Fruit fly (Drosophila melanogaster) whole organism, embryonic: ENCODE data around the gene CG43693.

Source experiments
- Abd-B ChIP-seq: fragments of 200-800 bp; sonication (Bioruptor generic); optimal IDR thresholded peaks from 2 replicates; lab custom pipeline; 2018; ENCODE audit warnings: missing biosample characterization, mild to moderate bottlenecking, missing genetic modification characterization, moderate library complexity
- Adf1 ChIP-seq: fragments of 200-800 bp; sonication (Bioruptor generic); IDR thresholded peaks from 2 replicates; pipeline ENCODE4 v1.3.6; 2022; ENCODE audit warnings: missing biosample characterization, missing genetic modification characterization
- Atf6 ChIP-seq: fragments of 200-800 bp; sonication (Bioruptor generic); IDR thresholded peaks from 2 replicates; pipeline ENCODE4 v1.3.6; 2022; ENCODE audit warnings: missing biosample characterization, missing genetic modification characterization
- Bgb ChIP-seq: fragments of 200-800 bp; sonication (Bioruptor generic); IDR thresholded peaks from 2 replicates; pipeline ENCODE4 v1.3.6; 2022; ENCODE audit warnings: missing biosample characterization, missing genetic modification characterization; ENCODE audit not compliant: partially characterized antibody
- CG11398 ChIP-seq: fragments of 200-800 bp; sonication (Bioruptor generic); optimal IDR thresholded peaks from 2 replicates; lab custom pipeline; 2016; ENCODE audit warnings: missing biosample characterization, missing genetic modification characterization
- CG12104 ChIP-seq: fragments of 200-800 bp; sonication (Bioruptor generic); optimal IDR thresholded peaks from 3 replicates; lab custom pipeline; 2016; ENCODE audit warnings: missing biosample characterization, missing genetic modification characterization
- CG13287 ChIP-seq: fragments of 200-800 bp; sonication (Bioruptor generic); IDR thresholded peaks from 2 replicates; pipeline ENCODE4 v1.3.6; 2022; ENCODE audit warnings: missing biosample characterization, missing genetic modification characterization; ENCODE audit not compliant: partially characterized antibody
- CG16863 ChIP-seq: fragments of 200-800 bp; sonication (Bioruptor generic); optimal IDR thresholded peaks from 3 replicates; lab custom pipeline; 2016; ENCODE audit warnings: missing biosample characterization, missing genetic modification characterization
- CG17829 ChIP-seq: fragments of 200-800 bp; optimal IDR thresholded peaks from 2 replicates; lab custom pipeline; 2019; ENCODE audit warnings: missing biosample characterization, mild to moderate bottlenecking, missing genetic modification characterization, moderate library complexity
- CG18599 ChIP-seq: fragments of 200-800 bp; sonication (Bioruptor generic); optimal IDR thresholded peaks from 3 replicates; lab custom pipeline; 2017; ENCODE audit warnings: missing biosample characterization, missing genetic modification characterization, mild to moderate bottlenecking, moderate library complexity, missing genetic modification reagents
- CG18619 ChIP-seq: fragments of 200-800 bp; sonication (Bioruptor generic); optimal IDR thresholded peaks from 3 replicates; lab custom pipeline; 2017; ENCODE audit warnings: missing biosample characterization, mild to moderate bottlenecking, missing genetic modification characterization
- CG2129 ChIP-seq: fragments of 200-800 bp; sonication (Bioruptor generic); IDR thresholded peaks from 2 replicates; pipeline ENCODE4 v1.3.6; 2022; ENCODE audit warnings: missing biosample characterization, missing genetic modification characterization; ENCODE audit not compliant: partially characterized antibody
- CG2202 ChIP-seq: fragments of 200-800 bp; sonication (Bioruptor generic); optimal IDR thresholded peaks from 2 replicates; lab custom pipeline; 2018; ENCODE audit warnings: missing biosample characterization, mild to moderate bottlenecking, missing genetic modification characterization
- CG31441 ChIP-seq: fragments of 200-800 bp; sonication (Bioruptor generic); IDR thresholded peaks from 2 replicates; pipeline ENCODE4 v1.3.6; 2022; ENCODE audit warnings: missing biosample characterization, missing genetic modification characterization
- CG4328 ChIP-seq: fragments of 200-800 bp; sonication (Bioruptor generic); optimal IDR thresholded peaks from 3 replicates; lab custom pipeline; 2017; ENCODE audit warnings: missing biosample characterization, missing genetic modification reagents, missing genetic modification characterization
- CG5245 ChIP-seq: fragments of 200-800 bp; sonication (Bioruptor generic); optimal IDR thresholded peaks from 3 replicates; lab custom pipeline; 2016; ENCODE audit warnings: missing biosample characterization, missing genetic modification characterization
- E2f1 ChIP-seq: fragments of 200-800 bp; sonication (Bioruptor generic); IDR thresholded peaks from 2 replicates; pipeline ENCODE4 v1.3.6; 2022; ENCODE audit warnings: missing biosample characterization, missing genetic modification characterization
- Fer1 ChIP-seq: fragments of 200-800 bp; sonication (Bioruptor generic); optimal IDR thresholded peaks from 2 replicates; lab custom pipeline; 2017; ENCODE audit warnings: missing biosample characterization, mild to moderate bottlenecking, missing genetic modification characterization
- Fer3 ChIP-seq: fragments of 200-800 bp; sonication (Bioruptor generic); optimal IDR thresholded peaks from 2 replicates; lab custom pipeline; 2018; ENCODE audit warnings: missing biosample characterization, mild to moderate bottlenecking, missing genetic modification characterization, moderate library complexity
- GATAe ChIP-seq: fragments of 200-800 bp; sonication (Bioruptor generic); conservative IDR thresholded peaks from 2 replicates; pipeline ENCODE4 v1.3.6; 2022; ENCODE audit warnings: missing biosample characterization, missing genetic modification characterization
- Kr ChIP-seq: fragments of 200-800 bp; sonication (Bioruptor generic); optimal IDR thresholded peaks from 2 replicates; lab custom pipeline; 2017; ENCODE audit warnings: missing biosample characterization, mild to moderate bottlenecking, missing genetic modification characterization
- Meics ChIP-seq: fragments of 200-800 bp; sonication (Bioruptor generic); optimal IDR thresholded peaks from 2 replicates; lab custom pipeline; 2017; ENCODE audit warnings: missing biosample characterization, mild to moderate bottlenecking, missing genetic modification characterization
- NFAT ChIP-seq: fragments of 200-800 bp; sonication (Bioruptor generic); IDR thresholded peaks from 2 replicates; pipeline ENCODE4 v1.3.6; 2022; ENCODE audit warnings: missing biosample characterization, missing genetic modification characterization
- Oaz ChIP-seq: fragments of 200-800 bp; sonication (Bioruptor generic); IDR thresholded peaks from 2 replicates; pipeline ENCODE4 v1.3.6; 2022; ENCODE audit warnings: missing biosample characterization, missing genetic modification characterization
- PHDP ChIP-seq: fragments of 200-800 bp; sonication (Bioruptor generic); optimal IDR thresholded peaks from 3 replicates; lab custom pipeline; 2018; ENCODE audit warnings: missing biosample characterization, mild to moderate bottlenecking, missing genetic modification characterization, moderate library complexity
- Six4 ChIP-seq: fragments of 200-800 bp; sonication (Bioruptor generic); optimal IDR thresholded peaks from 2 replicates; lab custom pipeline; 2016; ENCODE audit warnings: missing biosample characterization, missing genetic modification characterization
- Stat92E ChIP-seq, 3 experiments: fragments of >200 bp in 2 of 3; fragments of 200-800 bp in 1 of 3; sonication (Bioruptor generic) in 1 of 3; optimal IDR thresholded peaks; 2 replicates each; lab custom pipeline; 2017 to 2019; ENCODE audit warnings: missing biosample characterization in 3 of 3, missing genetic modification characterization in 3 of 3, mild to moderate bottlenecking in 1 of 3, moderate library complexity in 1 of 3
- ci ChIP-seq: fragments of 200-800 bp; sonication (Bioruptor generic); IDR thresholded peaks from 3 replicates; pipeline ENCODE4 v1.3.6; 2022; ENCODE audit warnings: missing biosample characterization, missing genetic modification characterization
- da ChIP-seq: fragments of 200-800 bp; sonication (Bioruptor generic); optimal IDR thresholded peaks from 2 replicates; lab custom pipeline; 2016; ENCODE audit warnings: missing biosample characterization, missing genetic modification characterization
- ewg ChIP-seq: fragments of 200-800 bp; sonication (Bioruptor generic); optimal IDR thresholded peaks from 3 replicates; lab custom pipeline; 2017; ENCODE audit warnings: mild to moderate bottlenecking, missing biosample characterization, missing genetic modification reagents, missing genetic modification characterization
- fd102C ChIP-seq: fragments of 200-800 bp; sonication (Bioruptor generic); optimal IDR thresholded peaks from 2 replicates; lab custom pipeline; 2018; ENCODE audit warnings: missing biosample characterization, mild to moderate bottlenecking, missing genetic modification characterization, moderate library complexity
- gce ChIP-seq: fragments of 200-800 bp; sonication (Bioruptor generic); IDR thresholded peaks from 3 replicates; pipeline ENCODE4 v1.3.6; 2022; ENCODE audit warnings: missing biosample characterization, missing genetic modification characterization
- gcm ChIP-seq: fragments of 200-800 bp; sonication (Bioruptor generic); optimal IDR thresholded peaks from 2 replicates; lab custom pipeline; 2019; ENCODE audit warnings: missing biosample characterization, mild to moderate bottlenecking, missing genetic modification characterization, moderate library complexity
- grn ChIP-seq: fragments of 200-800 bp; sonication (Bioruptor generic); optimal IDR thresholded peaks from 3 replicates; lab custom pipeline; 2017; ENCODE audit warnings: missing biosample characterization, missing genetic modification characterization
- gro ChIP-seq: fragments of 200-800 bp; sonication (Bioruptor generic); optimal IDR thresholded peaks from 2 replicates; lab custom pipeline; 2016; ENCODE audit warnings: missing biosample characterization, missing genetic modification characterization
- gsb ChIP-seq: fragments of 200-800 bp; sonication (Bioruptor generic); IDR thresholded peaks from 2 replicates; pipeline ENCODE4 v1.3.6; 2022; ENCODE audit warnings: missing biosample characterization, missing genetic modification characterization
- hth ChIP-seq: fragments of >200 bp; optimal IDR thresholded peaks from 2 replicates; lab custom pipeline; 2017; ENCODE audit warnings: inconsistent platforms
- lmd ChIP-seq: fragments of 200-800 bp; sonication (Bioruptor generic); IDR thresholded peaks from 2 replicates; pipeline ENCODE4 v1.3.6; 2022; ENCODE audit warnings: missing biosample characterization, missing genetic modification characterization
- maf-S ChIP-seq: fragments of 200-800 bp; sonication (Bioruptor generic); optimal IDR thresholded peaks from 2 replicates; lab custom pipeline; 2016; ENCODE audit warnings: missing biosample characterization, missing genetic modification characterization
- mirr ChIP-seq: fragments of 200-800 bp; sonication (Bioruptor generic); optimal IDR thresholded peaks from 3 replicates; lab custom pipeline; 2018; ENCODE audit warnings: missing biosample characterization, mild to moderate bottlenecking, missing genetic modification characterization
- nau ChIP-seq: fragments of 200-800 bp; sonication (Bioruptor generic); optimal IDR thresholded peaks from 3 replicates; lab custom pipeline; 2017; ENCODE audit warnings: missing biosample characterization, mild to moderate bottlenecking, missing genetic modification characterization, missing genetic modification reagents
- nmo ChIP-seq: fragments of 200-800 bp; sonication (Bioruptor generic); optimal IDR thresholded peaks from 2 replicates; lab custom pipeline; 2018; ENCODE audit warnings: missing biosample characterization, mild to moderate bottlenecking, missing genetic modification characterization, moderate library complexity
- pfk ChIP-seq: fragments of 200-800 bp; sonication (Bioruptor generic); optimal IDR thresholded peaks from 2 replicates; lab custom pipeline; 2018; ENCODE audit warnings: missing biosample characterization, mild to moderate bottlenecking, missing genetic modification characterization, moderate library complexity
- schlank ChIP-seq: fragments of 200-800 bp; sonication (Bioruptor generic); optimal IDR thresholded peaks from 2 replicates; lab custom pipeline; 2018; ENCODE audit warnings: missing biosample characterization, mild to moderate bottlenecking, missing genetic modification characterization
- tgo ChIP-seq: fragments of 200-800 bp; sonication (Bioruptor generic); IDR thresholded peaks from 3 replicates; pipeline ENCODE4 v1.3.6; 2022; ENCODE audit warnings: missing biosample characterization, missing genetic modification characterization
- tll ChIP-seq, 2 experiments: fragments of 200-800 bp in 1 of 2; fragments of >200 bp in 1 of 2; sonication (Bioruptor generic) in 1 of 2; optimal IDR thresholded peaks; 2 replicates each; lab custom pipeline; 2017 to 2019; ENCODE audit warnings: missing biosample characterization in 2 of 2, missing genetic modification characterization in 2 of 2, mild to moderate bottlenecking in 1 of 2, moderate library complexity in 1 of 2
- trh ChIP-seq: fragments of 200-800 bp; sonication (Bioruptor generic); optimal IDR thresholded peaks from 2 replicates; lab custom pipeline; 2016; ENCODE audit warnings: missing biosample characterization, missing genetic modification characterization
- usp ChIP-seq: fragments of >200 bp; optimal IDR thresholded peaks from 2 replicates; lab custom pipeline; 2017; ENCODE audit warnings: missing biosample characterization, missing genetic modification characterization
- yki ChIP-seq: fragments of >200 bp; optimal IDR thresholded peaks from 3 replicates; lab custom pipeline; 2018
- zfh1 ChIP-seq: fragments of 200-800 bp; sonication (Bioruptor generic); IDR thresholded peaks from 3 replicates; pipeline ENCODE4 v1.3.6; 2022; ENCODE audit warnings: missing biosample characterization, missing genetic modification characterization

The CG43693 gene

DNA sequence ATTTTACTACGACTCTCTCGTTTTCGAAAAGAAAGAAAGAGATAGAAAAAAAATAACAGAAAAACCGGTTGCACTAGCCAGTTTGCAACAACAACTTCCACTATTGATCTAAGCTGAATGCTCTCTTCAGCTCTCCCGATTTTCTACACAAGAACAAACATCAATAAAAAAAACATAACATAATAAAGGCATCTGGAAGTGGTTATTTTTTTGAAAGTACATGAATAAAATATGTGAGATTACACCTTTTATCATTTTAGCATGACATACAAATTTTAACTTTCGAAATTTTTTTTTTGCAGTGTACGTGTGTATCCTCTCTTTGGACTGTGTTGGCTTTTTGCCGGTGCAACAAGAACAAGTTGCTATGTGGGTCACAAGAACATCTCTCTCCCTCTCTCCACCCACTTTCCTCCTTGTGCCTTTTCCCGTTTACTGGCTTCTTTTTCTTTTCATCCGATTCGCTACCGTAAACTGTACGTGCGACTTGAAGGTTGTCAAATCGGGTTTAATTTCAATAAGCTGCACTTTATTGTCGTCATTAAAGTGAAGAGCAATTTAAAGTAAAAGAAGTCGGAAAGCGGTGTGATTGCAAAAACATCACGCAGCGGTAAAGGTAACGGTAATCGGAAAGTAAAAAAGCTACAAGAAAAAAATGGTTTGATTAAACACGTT lies 33.5 kb upstream of the CG43693 start (continued):
- peak; percentile 82 for TF ChIP-seq CG4328
- peak; percentile 96 for TF ChIP-seq CG12104 (GFP tag; lab: Kevin White, UChicago)
- peak; percentile 98 for TF ChIP-seq CG11398 (GFP tag; lab: Kevin White, UChicago)
- TF ChIP-seq gcm (GFP tag; lab: Kevin White, UChicago): peak; percentile 97
- peak; percentile 93 for TF ChIP-seq trh (GFP tag; lab: Kevin White, UChicago)
- peak; percentile 98 for TF ChIP-seq CG2202 (tag; lab: Kevin White, UChicago)
- TF ChIP-seq Meics (GFP tag; lab: Kevin White, UChicago): peak; percentile 89
- peak; percentile 95 for TF ChIP-seq Abd-B (GFP tag; lab: Kevin White, UChicago)
- no peak for TF ChIP-seq nau (GFP tag; lab: Kevin White, UChicago)
- TF ChIP-seq fd102C: peak; percentile 88
- peak; percentile 82 for TF ChIP-seq Kr (GFP tag; lab: Kevin White, UChicago)
- peak; percentile 97 for TF ChIP-seq CG17829 (tag; lab: Kevin White, UChicago)
- TF ChIP-seq gsb (GFP tag; lab: Robert Waterston, UW): peak; percentile 82
- peak; percentile 98 for TF ChIP-seq zfh1
- no peak for TF ChIP-seq CG13287
- peak; percentile 54 for TF ChIP-seq Adf1
- peak; percentile 93 for TF ChIP-seq Atf6
- TF ChIP-seq schlank (tag; lab: Kevin White, UChicago): peak; percentile 70
- peak; percentile 93 for TF ChIP-seq CG18619 (GFP tag; lab: Kevin White, UChicago)
- peak; percentile 97 for TF ChIP-seq PHDP
- TF ChIP-seq ci: peak; percentile 99
- peak; percentile 92 for TF ChIP-seq CG18599 (GFP tag; lab: Kevin White, UChicago)
- peak; percentile 62 for TF ChIP-seq GATAe
- TF ChIP-seq pfk (GFP tag; lab: Kevin White, UChicago): peak; percentile 24
- TF ChIP-seq maf-S (GFP tag; lab: Kevin White, UChicago): peak; percentile 93
- TF ChIP-seq Fer1 (GFP tag; lab: Kevin White, UChicago): peak; percentile 94
- TF ChIP-seq hth (lab: Kevin White, UChicago): no peak
- no peak for TF ChIP-seq Bgb (GFP tag; lab: Robert Waterston, UW)
- TF ChIP-seq yki (lab: Kevin White, UChicago): no peak
- TF ChIP-seq lmd (GFP tag; lab: Robert Waterston, UW): peak; percentile 95
- TF ChIP-seq mirr (GFP tag; lab: Kevin White, UChicago): no peak
- peak; percentile 95 for TF ChIP-seq tgo
- peak; percentile 82 for TF ChIP-seq gro (GFP tag; lab: Kevin White, UChicago)
- peak; percentile 93 for TF ChIP-seq ewg
- peak; percentile 98 for TF ChIP-seq nmo
- peak; percentile 97 for TF ChIP-seq gce (GFP tag; lab: Robert Waterston, UW)
- TF ChIP-seq CG31441: peak; percentile 97
- peak; percentile 93 for TF ChIP-seq da (GFP tag; lab: Kevin White, UChicago)
- TF ChIP-seq NFAT (GFP tag; lab: Robert Waterston, UW): peak; percentile 86
- no peak for TF ChIP-seq usp (GFP tag; lab: Kevin White, UChicago)
- TF ChIP-seq tll (GFP tag; optimal IDR thresholded peaks at IDR 0.05; lab: Kevin White, UChicago): peak in 1 of 2 experiments; percentile 89
- peak; percentile 97 for TF ChIP-seq CG16863 (GFP tag; lab: Kevin White, UChicago)
- TF ChIP-seq Oaz: peak; percentile 87
- TF ChIP-seq E2f1 (GFP tag; lab: Robert Waterston, UW): peak; percentile 93
- TF ChIP-seq CG5245 (GFP tag; lab: Kevin White, UChicago): peak; percentile 96
- TF ChIP-seq CG2129 (GFP tag; lab: Robert Waterston, UW): no peak
- TF ChIP-seq Fer3: peak; percentile 91
- TF ChIP-seq Six4: peak; percentile 96
- TF ChIP-seq grn: peak; percentile 78
- TF ChIP-seq Stat92E (GFP tag; optimal IDR thresholded peaks at IDR 0.05; lab: Kevin White, UChicago): peak in 1 of 3 experiments; percentile 97
